Fruit fly (Drosophila melanogaster): ENCODE results near the gene CG7384.

dm6 chr2L:10458979-10459378 lies 51.3 kb downstream of the CG7384 start:
- TF ChIP-seq CG32264 (GFP tag; optimal IDR thresholded peaks at IDR 0.05) = no peak
- TF ChIP-seq pan (optimal IDR thresholded peaks at IDR 0.05) = no peak
- TF ChIP-seq CrebA (GFP tag; optimal IDR thresholded peaks at IDR 0.05; ENCODE audit: borderline replicate concordance) = no peak
- TF ChIP-seq fru (GFP tag; optimal IDR thresholded peaks at IDR 0.05) = no peak
- TF ChIP-seq Hr78 (GFP tag; optimal IDR thresholded peaks at IDR 0.05) = no peak

Data from whole organism, wandering third instar larva.